Worm (Caenorhabditis elegans) whole organism, young adult: Measurements from ENCODE around the gene rfip-2.

Experiments
- cebp-2 ChIP-seq: fragments of 200-800 bp; sonication (Bioruptor generic); IDR thresholded peaks from 2 replicates; pipeline ENCODE4 v1.3.6; 2022; ENCODE audit warnings: missing genetic modification characterization, missing compliant biosample characterization
- ceh-100 ChIP-seq: fragments of 200-800 bp; sonication (Bioruptor generic); IDR thresholded peaks from 2 replicates; pipeline ENCODE4 v1.3.6; 2022; ENCODE audit warnings: missing genetic modification reagents, missing genetic modification characterization, missing compliant biosample characterization
- gei-17 ChIP-seq: fragments of 200-800 bp; sonication (Bioruptor generic); optimal IDR thresholded peaks from 2 replicates; lab custom pipeline; 2018; ENCODE audit warnings: mild to moderate bottlenecking, missing genetic modification characterization, missing compliant biosample characterization

- TF ChIP-seq gei-17 (GFP tag; lab: Kevin White, UChicago) (no peak), ceh-100 (GFP tag; lab: Robert Waterston, UW) (no peak), cebp-2 (GFP tag; lab: Robert Waterston, UW) (no peak)
Measured at ce11 chrII:682326-682725, 41.3 kb upstream of the rfip-2 start, which contains the start of gene T02H6.7.
